Worm (Caenorhabditis elegans) whole organism, L4/young adult: ENCODE measurements around the gene let-2.

Source experiments
- W03F9.2 ChIP-seq: fragments of 150-350 bp; optimal IDR thresholded peaks from 2 replicates; lab custom pipeline; 2014; ENCODE audit warnings: missing biosample characterization, missing genetic modification characterization
- dao-5 ChIP-seq: sonication (generic microtip); optimal IDR thresholded peaks from 2 replicates; lab custom pipeline; 2016; ENCODE audit warnings: missing genotype, missing genetic modification characterization, moderate library complexity, missing compliant biosample characterization
- him-1 ChIP-seq: sonication (generic microtip); optimal IDR thresholded peaks from 2 replicates; lab custom pipeline; 2016; ENCODE audit warnings: missing genotype, missing genetic modification reagents, missing genetic modification characterization, missing compliant biosample characterization

let-2 gene

DNA sequence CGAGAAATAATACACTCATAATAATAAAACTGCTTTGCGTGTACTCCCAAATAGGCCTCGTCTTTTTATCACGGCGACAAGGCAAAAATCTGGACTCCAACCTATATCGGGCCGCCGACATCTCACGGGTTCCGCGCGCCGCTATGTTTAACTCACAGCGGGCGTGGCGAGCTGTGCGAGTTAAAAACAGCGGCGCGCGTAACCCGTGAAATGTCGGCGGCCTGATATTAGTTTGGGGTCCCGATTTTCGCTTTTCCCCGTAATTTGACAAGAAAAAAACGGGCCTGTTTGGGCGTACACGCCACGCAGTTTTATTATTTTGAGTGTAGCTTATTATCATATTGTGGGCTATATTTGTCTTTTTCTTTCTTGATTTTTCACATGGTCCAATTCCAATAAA, 47.3 kb downstream of the let-2 start:
- TF ChIP-seq him-1 (no peak), dao-5 (tag; lab: Kevin White, UChicago) (no peak), W03F9.2 (no peak)

DNA sequence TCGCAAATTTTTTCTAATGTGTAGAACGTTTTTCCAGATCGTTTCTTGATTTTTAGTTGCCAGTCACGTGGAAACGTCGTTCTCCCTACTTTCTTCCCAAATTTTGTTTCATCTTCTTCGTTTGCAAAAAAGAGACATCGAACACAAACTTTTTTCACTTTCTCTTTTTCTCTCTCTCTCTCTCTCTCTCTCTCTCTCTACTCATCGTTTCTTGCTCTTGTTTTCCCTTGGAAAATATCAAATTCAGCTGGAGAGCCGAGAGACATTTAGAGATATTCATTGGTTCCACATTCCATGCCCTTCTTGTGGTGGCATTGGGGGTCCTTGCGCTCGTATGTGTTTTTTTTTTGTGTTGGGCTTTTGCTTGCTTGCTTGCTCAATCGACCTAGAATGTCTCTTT, 49.9 kb downstream of the let-2 start:
- no peak for TF ChIP-seq W03F9.2
- no peak for TF ChIP-seq dao-5 (tag; lab: Kevin White, UChicago)
- TF ChIP-seq him-1: no peak

DNA sequence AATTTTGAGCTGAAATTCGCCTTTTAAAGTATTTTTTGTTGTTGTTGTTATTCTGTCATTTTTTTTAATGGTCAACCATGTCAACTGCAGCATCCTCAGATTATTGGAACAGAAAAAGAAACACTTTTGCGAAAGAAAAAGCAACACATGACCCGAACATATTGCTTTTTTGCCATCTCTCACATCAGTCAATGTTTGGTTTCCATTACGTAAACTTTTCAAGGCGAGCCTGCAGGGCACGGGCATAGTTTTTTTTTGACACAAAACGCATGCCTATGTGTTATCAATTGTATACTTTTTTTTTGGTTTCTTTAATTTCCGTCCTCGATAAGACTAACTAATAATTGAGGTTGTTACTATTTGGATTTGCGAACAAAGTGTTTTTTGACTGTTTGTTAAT, 51.7 kb downstream of the let-2 start:
- TF ChIP-seq him-1 (no peak), W03F9.2 (no peak), dao-5 (tag; lab: Kevin White, UChicago) (no peak)

DNA sequence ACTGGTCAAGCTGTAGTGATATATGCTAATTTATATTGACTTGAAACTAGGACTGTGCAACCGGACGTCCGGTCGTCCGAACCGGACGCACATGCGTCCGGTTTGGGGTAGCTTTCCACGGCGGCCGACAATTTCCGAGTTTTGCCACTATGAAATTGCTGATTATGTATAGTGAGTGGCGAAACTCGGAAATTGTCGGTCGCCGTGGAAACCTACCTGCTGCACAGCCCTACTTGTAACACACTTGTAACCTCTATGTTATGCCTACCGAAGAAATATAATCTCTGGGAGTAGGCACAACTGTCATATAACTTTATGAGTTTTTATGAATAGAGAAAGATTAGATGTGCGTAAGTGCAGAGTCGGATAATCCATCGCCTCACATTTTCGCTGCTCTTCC, 52.2 kb downstream of the let-2 start:
- TF ChIP-seq him-1: no peak
- TF ChIP-seq W03F9.2: no peak
- TF ChIP-seq dao-5 (tag; lab: Kevin White, UChicago): no peak

DNA sequence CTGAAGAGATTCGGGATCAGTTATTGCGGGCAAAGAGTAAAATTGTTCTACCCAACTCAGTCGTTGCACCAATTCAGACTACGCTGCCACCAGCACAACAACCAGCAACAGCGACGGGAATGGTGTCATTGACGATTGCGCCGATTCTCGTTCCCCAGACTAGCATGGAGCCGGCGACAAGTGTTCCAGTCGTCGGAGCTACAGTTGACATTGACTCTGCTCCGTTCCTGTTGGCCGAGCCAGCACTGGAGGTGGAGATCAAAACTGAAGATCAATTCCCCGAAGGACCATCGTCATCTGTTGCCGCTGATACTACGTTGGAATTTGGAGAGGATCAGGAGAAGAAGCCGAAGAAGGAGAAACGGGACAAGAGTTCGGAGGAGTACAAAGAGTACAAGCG, 53.7 kb downstream of the let-2 start:
- TF ChIP-seq W03F9.2: no peak
- TF ChIP-seq him-1: no peak
- no peak for TF ChIP-seq dao-5 (tag; lab: Kevin White, UChicago)

DNA sequence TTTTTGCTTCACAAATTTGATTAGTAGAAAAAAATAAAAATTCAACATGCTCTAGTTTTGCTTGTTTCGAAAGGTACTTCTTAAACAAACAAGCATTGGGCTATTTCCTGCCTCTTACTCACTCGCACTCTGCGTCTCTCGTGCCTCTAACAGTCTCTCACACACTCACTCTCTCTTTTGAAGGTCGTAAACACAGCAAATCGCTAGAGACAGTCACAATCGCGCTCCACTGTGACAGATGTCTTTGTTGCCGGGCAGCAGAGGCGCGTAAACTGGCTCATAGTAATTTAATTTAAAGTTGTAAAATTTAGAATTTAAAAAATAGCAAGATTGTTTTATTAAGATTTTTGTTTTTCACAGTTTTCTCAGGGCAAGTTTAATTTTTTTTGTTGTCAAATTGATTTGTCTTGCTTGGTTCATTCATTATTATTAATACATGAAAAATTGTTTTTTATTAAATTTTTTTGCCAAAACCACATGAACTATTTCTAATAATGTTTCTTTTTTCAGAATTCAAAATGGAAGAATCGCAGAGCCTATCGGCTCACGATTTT, 57.1 kb downstream of the let-2 start, which contains the start of gene taf-3:
Gene taf-3, plus strand, starts transcription at position 504 of the 554 bp plus-strand sequence.
- no peak for TF ChIP-seq him-1
- no peak for TF ChIP-seq dao-5 (tag; lab: Kevin White, UChicago)
- TF ChIP-seq W03F9.2: no peak

DNA sequence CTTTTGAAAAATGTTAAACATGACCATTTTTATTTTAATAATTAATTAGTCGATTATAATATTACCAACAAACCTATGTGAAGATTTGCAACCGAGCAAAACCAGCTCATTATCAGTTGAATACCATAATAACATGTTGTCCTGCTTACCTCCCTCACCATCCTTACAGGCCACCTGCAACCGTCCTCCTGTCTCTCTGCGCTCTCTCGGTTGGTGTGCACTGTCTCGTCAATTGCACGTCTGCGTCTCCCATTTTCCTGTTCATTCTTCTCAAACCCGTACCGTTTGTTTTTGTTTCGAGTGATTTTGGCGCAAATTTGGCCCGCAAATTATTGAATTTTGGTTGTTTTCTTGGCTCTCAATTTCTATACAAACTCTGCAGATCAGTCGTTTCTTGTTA, 57.7 kb downstream of the let-2 start:
- TF ChIP-seq W03F9.2 (no peak), dao-5 (tag; lab: Kevin White, UChicago) (no peak), him-1 (no peak)
